Worm (Caenorhabditis elegans) whole organism, late embryonic: ENCODE measurements around the gene fbxa-199.

Experiments
- F13H6.1 ChIP-seq: sonication (generic microtip); optimal IDR thresholded peaks from 2 replicates; lab custom pipeline; 2016; ENCODE audit warnings: missing genetic modification characterization, missing compliant biosample characterization
- K09A11.1 ChIP-seq: sonication (generic microtip); optimal IDR thresholded peaks from 2 replicates; lab custom pipeline; 2017; ENCODE audit warnings: antibody characterized with exemption, mild to moderate bottlenecking, missing genetic modification characterization, missing compliant biosample characterization; ENCODE audit not compliant: insufficient read depth
- T23F11.4 ChIP-seq: fragments of 200-800 bp; sonication (Bioruptor generic); optimal IDR thresholded peaks from 2 replicates; lab custom pipeline; 2018; ENCODE audit warnings: mild to moderate bottlenecking, missing genetic modification characterization, missing compliant biosample characterization
- ahr-1 ChIP-seq: sonication (generic microtip); optimal IDR thresholded peaks from 2 replicates; lab custom pipeline; 2016; ENCODE audit warnings: missing genetic modification characterization, missing compliant biosample characterization
- ceh-18 ChIP-seq: sonication (generic microtip); optimal IDR thresholded peaks from 2 replicates; lab custom pipeline; 2016; ENCODE audit warnings: missing genetic modification characterization, missing compliant biosample characterization
- ceh-2 ChIP-seq: sonication (generic microtip); optimal IDR thresholded peaks from 2 replicates; lab custom pipeline; 2016; ENCODE audit warnings: missing genotype, missing genetic modification characterization, missing compliant biosample characterization
- ceh-22 ChIP-seq: sonication (generic microtip); optimal IDR thresholded peaks from 2 replicates; lab custom pipeline; 2017; ENCODE audit warnings: missing biosample characterization, missing genetic modification characterization
- ceh-24 ChIP-seq: sonication (generic microtip); optimal IDR thresholded peaks from 2 replicates; lab custom pipeline; 2016; ENCODE audit warnings: mild to moderate bottlenecking, missing genetic modification characterization, missing compliant biosample characterization
- ceh-30 ChIP-seq: fragments of 150-350 bp; optimal IDR thresholded peaks from 2 replicates; lab custom pipeline; 2014; ENCODE audit warnings: missing biosample characterization, missing genetic modification characterization
- ceh-31 ChIP-seq: sonication (generic microtip); optimal IDR thresholded peaks from 2 replicates; lab custom pipeline; 2016; ENCODE audit warnings: missing genetic modification characterization, missing compliant biosample characterization
- ceh-48 ChIP-seq: sonication (generic microtip); optimal IDR thresholded peaks from 2 replicates; lab custom pipeline; 2016; ENCODE audit warnings: missing genetic modification characterization, inconsistent platforms, missing compliant biosample characterization
- ceh-6 ChIP-seq: fragments of 200-800 bp; sonication (Bioruptor generic); optimal IDR thresholded peaks from 2 replicates; lab custom pipeline; 2018; ENCODE audit warnings: mild to moderate bottlenecking, missing genetic modification characterization, missing compliant biosample characterization
- ceh-9 ChIP-seq: sonication (generic microtip); optimal IDR thresholded peaks from 2 replicates; lab custom pipeline; 2016; ENCODE audit warnings: mild to moderate bottlenecking, missing genetic modification characterization, inconsistent platforms, missing compliant biosample characterization
- che-1 ChIP-seq: sonication (generic microtip); optimal IDR thresholded peaks from 2 replicates; lab custom pipeline; 2016; ENCODE audit warnings: mild to moderate bottlenecking, missing genetic modification characterization, missing compliant biosample characterization
- dmd-4 ChIP-seq: sonication (generic microtip); optimal IDR thresholded peaks from 2 replicates; lab custom pipeline; 2016; ENCODE audit warnings: borderline replicate concordance, missing genetic modification characterization, missing compliant biosample characterization
- ets-4 ChIP-seq: sonication (generic microtip); optimal IDR thresholded peaks from 2 replicates; lab custom pipeline; 2016; ENCODE audit warnings: missing genetic modification characterization, missing compliant biosample characterization
- eyg-1 ChIP-seq: sonication (generic microtip); optimal IDR thresholded peaks from 2 replicates; lab custom pipeline; 2016; ENCODE audit warnings: missing genotype, missing genetic modification characterization, missing compliant biosample characterization
- fax-1 ChIP-seq: sonication (generic microtip); optimal IDR thresholded peaks from 2 replicates; lab custom pipeline; 2016; ENCODE audit warnings: missing genotype, missing genetic modification characterization, missing compliant biosample characterization
- hlh-13 ChIP-seq: fragments of 200-800 bp; sonication (Bioruptor generic); optimal IDR thresholded peaks from 2 replicates; lab custom pipeline; 2018; ENCODE audit warnings: mild to moderate bottlenecking, missing genetic modification characterization, missing compliant biosample characterization
- hlh-15 ChIP-seq: sonication (generic microtip); optimal IDR thresholded peaks from 2 replicates; lab custom pipeline; 2016; ENCODE audit warnings: missing genetic modification characterization, missing compliant biosample characterization
- hlh-30 ChIP-seq: sonication (generic microtip); optimal IDR thresholded peaks from 2 replicates; lab custom pipeline; 2017; ENCODE audit warnings: antibody characterized with exemption, missing genetic modification characterization, missing compliant biosample characterization; ENCODE audit not compliant: insufficient read depth
- hlh-6 ChIP-seq: sonication (generic microtip); optimal IDR thresholded peaks from 2 replicates; lab custom pipeline; 2016; ENCODE audit warnings: missing genotype, missing genetic modification characterization, missing compliant biosample characterization
- hlh-8 ChIP-seq: sonication (generic microtip); optimal IDR thresholded peaks from 2 replicates; lab custom pipeline; 2016; ENCODE audit warnings: missing genotype, missing genetic modification characterization, missing compliant biosample characterization
- lim-6 ChIP-seq: sonication (generic microtip); optimal IDR thresholded peaks from 2 replicates; lab custom pipeline; 2016; ENCODE audit warnings: missing genetic modification characterization, missing compliant biosample characterization
- lin-11 ChIP-seq: fragments of 200-800 bp; sonication (Bioruptor generic); optimal IDR thresholded peaks from 2 replicates; lab custom pipeline; 2018; ENCODE audit warnings: mild to moderate bottlenecking, missing genetic modification characterization, missing compliant biosample characterization
- nfya-1 ChIP-seq: sonication (generic microtip); optimal IDR thresholded peaks from 2 replicates; lab custom pipeline; 2017; ENCODE audit warnings: missing genetic modification characterization, mild to moderate bottlenecking, missing compliant biosample characterization, antibody characterized with exemption, moderate library complexity
- nhr-11 ChIP-seq: fragments of 150-350 bp; optimal IDR thresholded peaks from 2 replicates; lab custom pipeline; 2014; ENCODE audit warnings: missing biosample characterization, missing genetic modification characterization
- nhr-232 ChIP-seq: sonication (generic microtip); optimal IDR thresholded peaks from 2 replicates; lab custom pipeline; 2016; ENCODE audit warnings: missing genetic modification characterization, missing compliant biosample characterization
- pag-3 ChIP-seq: sonication (generic microtip); optimal IDR thresholded peaks from 2 replicates; lab custom pipeline; 2016; ENCODE audit warnings: missing compliant biosample characterization, missing genetic modification characterization, borderline replicate concordance
- pax-1 ChIP-seq: fragments of 150-350 bp; optimal IDR thresholded peaks from 2 replicates; lab custom pipeline; 2014; ENCODE audit warnings: missing biosample characterization, missing genetic modification characterization
- ref-2 ChIP-seq: sonication (generic microtip); optimal IDR thresholded peaks from 2 replicates; lab custom pipeline; 2016; ENCODE audit warnings: missing genetic modification characterization, missing compliant biosample characterization
- sox-2 ChIP-seq: fragments of 200-800 bp; sonication (Bioruptor generic); IDR thresholded peaks from 2 replicates; pipeline ENCODE4 v1.3.6; 2022; ENCODE audit warnings: missing genetic modification reagents, missing genetic modification characterization, missing compliant biosample characterization
- sox-4 ChIP-seq: sonication (generic microtip); optimal IDR thresholded peaks from 2 replicates; lab custom pipeline; 2017; ENCODE audit warnings: mild to moderate bottlenecking, missing genetic modification characterization, inconsistent platforms, missing compliant biosample characterization
- tbx-7 ChIP-seq: sonication (generic microtip); optimal IDR thresholded peaks from 2 replicates; lab custom pipeline; 2016; ENCODE audit warnings: missing genotype, missing genetic modification characterization, missing compliant biosample characterization
- ttx-3 ChIP-seq: sonication (generic microtip); optimal IDR thresholded peaks from 2 replicates; lab custom pipeline; 2016; ENCODE audit warnings: missing genetic modification reagents, missing genetic modification characterization, missing compliant biosample characterization
- unc-3 ChIP-seq, 2 experiments: fragments of 200-800 bp in 1 of 2; sonication (Bioruptor generic) in 1 of 2; sonication (generic microtip) in 1 of 2; conservative IDR thresholded peaks in 1 of 2; optimal IDR thresholded peaks in 1 of 2; 2 replicates each; pipeline versions ENCODE4 v1.3.6 to Lab custom; 2016 to 2022; ENCODE audit warnings: missing compliant biosample characterization in 2 of 2, missing genetic modification characterization in 2 of 2, missing genetic modification reagents in 1 of 2
- unc-42 ChIP-seq: sonication (generic microtip); optimal IDR thresholded peaks from 2 replicates; lab custom pipeline; 2016; ENCODE audit warnings: missing genotype, missing genetic modification characterization, missing compliant biosample characterization
- unc-55 ChIP-seq: sonication (generic microtip); optimal IDR thresholded peaks from 2 replicates; lab custom pipeline; 2017; ENCODE audit warnings: missing biosample characterization, missing genetic modification reagents, missing genetic modification characterization

The fbxa-199 gene

DNA sequence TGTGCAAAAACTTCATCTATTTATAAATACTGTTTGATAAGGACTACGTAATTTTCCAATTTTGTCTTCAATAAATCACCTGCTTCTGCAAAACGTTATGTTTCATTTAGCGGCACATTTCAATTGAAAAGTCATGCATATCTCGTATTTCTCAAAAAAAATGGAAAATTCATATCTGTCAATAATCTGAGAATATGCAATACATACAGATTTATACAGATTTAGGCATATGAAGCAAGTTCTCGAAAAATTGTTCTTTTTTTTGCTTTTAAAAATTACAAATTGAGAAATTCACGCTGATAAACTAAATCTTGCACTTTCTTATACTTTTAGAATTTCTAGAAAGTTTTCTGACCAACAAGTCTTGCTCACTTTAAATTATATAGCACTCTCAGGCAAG lies 45.6 kb upstream of the fbxa-199 start, which contains the start of gene T26H5.11:
T26H5.11 (minus strand) TSS at position 101 of the 400 bp plus-strand sequence.
- no peak for TF ChIP-seq ceh-30

DNA sequence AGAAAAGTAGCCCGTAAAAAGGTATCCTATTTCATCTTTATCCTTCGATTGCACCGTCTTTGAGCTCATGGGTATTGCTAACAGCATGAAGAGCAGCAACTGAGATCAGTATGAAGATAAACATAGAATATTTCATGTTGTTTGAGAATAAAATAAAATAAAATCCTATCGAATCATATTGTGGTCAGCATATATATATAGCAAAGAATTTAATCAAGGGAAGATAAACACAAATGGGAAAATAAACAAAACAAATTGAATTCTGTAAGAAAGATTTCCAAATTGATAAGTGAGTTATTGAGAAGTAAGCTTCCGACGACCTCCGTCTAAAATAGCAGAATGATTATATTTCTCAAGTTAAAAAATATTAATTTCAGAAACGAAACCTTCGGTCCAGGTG lies 45.1 kb upstream of the fbxa-199 start, which contains the start of gene T26H5.10:
T26H5.10 (minus strand) TSS at position 101 of the 400 bp plus-strand sequence.
- no peak for TF ChIP-seq unc-55 (GFP tag; lab: Kevin White, UChicago)
- TF ChIP-seq tbx-7 (tag; lab: Kevin White, UChicago): no peak
- no peak for TF ChIP-seq unc-42
- TF ChIP-seq fax-1: no peak
- TF ChIP-seq ahr-1 (tag; lab: Kevin White, UChicago): no peak
- TF ChIP-seq hlh-13 (GFP tag; lab: Kevin White, UChicago): no peak
- TF ChIP-seq ets-4: no peak
- TF ChIP-seq hlh-30: no peak
- no peak for TF ChIP-seq hlh-8 (tag; lab: Kevin White, UChicago)
- TF ChIP-seq ceh-6 (GFP tag; lab: Kevin White, UChicago): no peak
- TF ChIP-seq pax-1 (tag; lab: Kevin White, UChicago): no peak
- no peak for TF ChIP-seq lin-11 (tag; lab: Kevin White, UChicago)
- no peak for TF ChIP-seq ceh-9 (tag; lab: Kevin White, UChicago)
- no peak for TF ChIP-seq ceh-18 (tag; lab: Kevin White, UChicago)
- TF ChIP-seq ceh-30: no peak
- TF ChIP-seq sox-2 (GFP tag; lab: Robert Waterston, UW): no peak
- no peak for TF ChIP-seq pag-3 (tag; lab: Kevin White, UChicago)
- no peak for TF ChIP-seq che-1 (tag; lab: Kevin White, UChicago)
- no peak for TF ChIP-seq ceh-24 (tag; lab: Kevin White, UChicago)

ce11 chrV:15442384-15442783 lies 43.8 kb upstream of the fbxa-199 start:
- no peak for TF ChIP-seq nhr-11 (tag; lab: Kevin White, UChicago)
- TF ChIP-seq nfya-1 (tag; lab: Kevin White, UChicago): peak; percentile 68
- TF ChIP-seq ceh-2 (tag; lab: Kevin White, UChicago): no peak
- no peak for TF ChIP-seq F13H6.1 (tag; lab: Kevin White, UChicago)

DNA sequence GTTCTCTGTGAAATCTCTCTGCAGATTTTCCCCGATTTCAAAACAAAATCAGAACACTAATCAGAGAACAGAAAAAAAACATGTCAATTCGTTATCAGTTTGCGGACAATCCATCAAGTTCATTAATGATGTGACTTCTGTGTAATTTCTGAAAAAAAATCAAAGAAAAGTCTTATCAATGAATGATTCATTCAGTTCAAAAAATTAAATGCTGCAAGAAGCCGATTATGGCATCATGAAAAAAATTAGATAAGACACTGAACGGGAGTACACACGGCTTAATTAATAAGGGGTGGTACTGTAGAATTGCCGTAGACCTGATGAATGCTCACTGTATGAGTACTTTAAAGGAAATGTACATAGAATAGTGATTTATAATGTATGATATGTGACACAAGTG lies 37.5 kb upstream of the fbxa-199 start:
- no peak for TF ChIP-seq ref-2 (tag; lab: Kevin White, UChicago)
- no peak for TF ChIP-seq K09A11.1 (tag; lab: Kevin White, UChicago)
- no peak for TF ChIP-seq lin-11 (tag; lab: Kevin White, UChicago)
- TF ChIP-seq ceh-31 (tag; lab: Kevin White, UChicago): no peak
- no peak for TF ChIP-seq hlh-15
- TF ChIP-seq, all 69 proteins: peak for 0

- TF ChIP-seq sox-4 (tag; lab: Kevin White, UChicago) (no peak), eyg-1 (tag; lab: Kevin White, UChicago) (no peak), T23F11.4 (no peak), dmd-4 (tag; lab: Kevin White, UChicago) (no peak), ceh-22 (tag; lab: Kevin White, UChicago) (no peak), ceh-24 (tag; lab: Kevin White, UChicago) (no peak), lim-6 (tag; lab: Kevin White, UChicago) (no peak), ets-4 (no peak), che-1 (tag; lab: Kevin White, UChicago) (no peak), K09A11.1 (tag; lab: Kevin White, UChicago) (no peak), nhr-232 (no peak), hlh-6 (tag; lab: Kevin White, UChicago) (no peak), ref-2 (tag; lab: Kevin White, UChicago) (no peak), ttx-3 (tag; lab: Kevin White, UChicago) (no peak), F13H6.1 (tag; lab: Kevin White, UChicago) (no peak), ceh-6 (GFP tag; lab: Kevin White, UChicago) (no peak), nfya-1 (tag; lab: Kevin White, UChicago) (no peak), unc-3 (GFP tag; conservative IDR thresholded peaks at IDR 0.05; lab: Robert Waterston, UW) (no peak), unc-3 (tag; optimal IDR thresholded peaks at IDR 0.05; lab: Kevin White, UChicago) (no peak), ceh-9 (tag; lab: Kevin White, UChicago) (no peak), ceh-48 (no peak)
Measured at ce11 chrV:15434647-15435046, 36.0 kb upstream of the fbxa-199 start.
